Fruit fly (Drosophila melanogaster) whole organism, prepupa: ENCODE data around the gene CG6465.

Source experiments
- Blimp-1 ChIP-seq: fragments of 200-800 bp; sonication (Bioruptor generic); optimal IDR thresholded peaks from 3 replicates; lab custom pipeline; 2017; ENCODE audit warnings: missing biosample characterization, missing genetic modification characterization, mild to moderate bottlenecking, moderate library complexity, missing genetic modification reagents
- CG10631 ChIP-seq: fragments of 200-800 bp; sonication (Bioruptor generic); optimal IDR thresholded peaks from 2 replicates; lab custom pipeline; 2016; ENCODE audit warnings: missing biosample characterization, missing genetic modification characterization
- CG10669 ChIP-seq: fragments of 200-800 bp; sonication (Bioruptor generic); optimal IDR thresholded peaks from 3 replicates; lab custom pipeline; 2018; ENCODE audit warnings: missing biosample characterization, mild to moderate bottlenecking, missing genetic modification characterization, moderate library complexity
- CG11294 ChIP-seq: fragments of 200-800 bp; sonication (Bioruptor generic); IDR thresholded peaks from 2 replicates; pipeline ENCODE4 v1.3.6; 2022; ENCODE audit warnings: missing biosample characterization, missing genetic modification characterization
- CG11902 ChIP-seq: fragments of 200-800 bp; sonication (Bioruptor generic); optimal IDR thresholded peaks from 3 replicates; lab custom pipeline; 2016; ENCODE audit warnings: missing biosample characterization, missing genetic modification characterization
- CG15336 ChIP-seq: fragments of 200-800 bp; sonication (Bioruptor generic); IDR thresholded peaks from 2 replicates; pipeline ENCODE4 v1.3.6; 2022; ENCODE audit warnings: missing biosample characterization, missing genetic modification characterization
- CG3032 ChIP-seq: fragments of 200-800 bp; optimal IDR thresholded peaks from 2 replicates; lab custom pipeline; 2019; ENCODE audit warnings: missing biosample characterization, mild to moderate bottlenecking, missing genetic modification characterization, moderate library complexity
- CG31627 ChIP-seq: fragments of 200-800 bp; sonication (Bioruptor generic); optimal IDR thresholded peaks from 3 replicates; lab custom pipeline; 2016; ENCODE audit warnings: missing biosample characterization, missing genetic modification characterization
- CG32006 ChIP-seq: fragments of 200-800 bp; sonication (Bioruptor generic); optimal IDR thresholded peaks from 3 replicates; lab custom pipeline; 2017; ENCODE audit warnings: missing biosample characterization, mild to moderate bottlenecking, missing genetic modification characterization
- CG34406 ChIP-seq: fragments of 200-800 bp; sonication (Bioruptor generic); optimal IDR thresholded peaks from 3 replicates; lab custom pipeline; 2016; ENCODE audit warnings: missing biosample characterization, missing genetic modification characterization
- CG3919 ChIP-seq: fragments of 200-800 bp; sonication (Bioruptor generic); optimal IDR thresholded peaks from 3 replicates; lab custom pipeline; 2016; ENCODE audit warnings: missing biosample characterization, missing genetic modification characterization
- CG4318 ChIP-seq: fragments of 200-800 bp; sonication (Bioruptor generic); optimal IDR thresholded peaks from 3 replicates; lab custom pipeline; 2017; ENCODE audit warnings: missing biosample characterization, mild to moderate bottlenecking, missing genetic modification characterization
- CG6163 ChIP-seq: fragments of 200-800 bp; sonication (Bioruptor generic); IDR thresholded peaks from 3 replicates; pipeline ENCODE4 v1.3.6; 2022; ENCODE audit warnings: missing biosample characterization, missing genetic modification characterization
- CG6276 ChIP-seq: fragments of 200-800 bp; sonication (Bioruptor generic); optimal IDR thresholded peaks from 2 replicates; lab custom pipeline; 2017; ENCODE audit warnings: missing biosample characterization, mild to moderate bottlenecking, missing genetic modification characterization
- CG6792 ChIP-seq: fragments of 200-800 bp; sonication (Bioruptor generic); optimal IDR thresholded peaks from 3 replicates; lab custom pipeline; 2016; ENCODE audit warnings: missing biosample characterization, missing genetic modification characterization
- CG8119 ChIP-seq: fragments of 200-800 bp; sonication (Bioruptor generic); IDR thresholded peaks from 3 replicates; pipeline ENCODE4 v1.3.6; 2022; ENCODE audit warnings: missing biosample characterization, missing genetic modification characterization
- CG8319 ChIP-seq: fragments of 200-800 bp; sonication (Bioruptor generic); optimal IDR thresholded peaks from 3 replicates; lab custom pipeline; 2016; ENCODE audit warnings: missing biosample characterization, missing genetic modification characterization
- CG8632 ChIP-seq: fragments of 200-800 bp; sonication (Bioruptor generic); optimal IDR thresholded peaks from 3 replicates; lab custom pipeline; 2016; ENCODE audit warnings: missing biosample characterization, missing genetic modification characterization
- CG9139 ChIP-seq: fragments of 200-800 bp; sonication (Bioruptor generic); optimal IDR thresholded peaks from 3 replicates; lab custom pipeline; 2017; ENCODE audit warnings: missing biosample characterization, mild to moderate bottlenecking, missing genetic modification characterization
- Eip75B ChIP-seq: fragments of 200-800 bp; sonication (Bioruptor generic); optimal IDR thresholded peaks from 3 replicates; lab custom pipeline; 2016; ENCODE audit warnings: missing biosample characterization, missing genetic modification characterization
- Ets21C ChIP-seq: fragments of 200-800 bp; sonication (Bioruptor generic); optimal IDR thresholded peaks from 3 replicates; lab custom pipeline; 2016; ENCODE audit warnings: missing biosample characterization, missing genetic modification characterization
- Ets96B ChIP-seq: fragments of 200-800 bp; optimal IDR thresholded peaks from 2 replicates; lab custom pipeline; 2019; ENCODE audit warnings: missing biosample characterization, mild to moderate bottlenecking, missing genetic modification characterization, moderate library complexity
- Hr38 ChIP-seq: sonication (Bioruptor generic); optimal IDR thresholded peaks from 2 replicates; lab custom pipeline; 2016; ENCODE audit warnings: missing biosample characterization, missing genetic modification characterization
- Hr39 ChIP-seq: fragments of 200-800 bp; sonication (Bioruptor generic); optimal IDR thresholded peaks from 2 replicates; lab custom pipeline; 2016; ENCODE audit warnings: missing biosample characterization, missing genetic modification characterization
- Hr4 ChIP-seq: fragments of 200-800 bp; sonication (Bioruptor generic); optimal IDR thresholded peaks from 3 replicates; lab custom pipeline; 2016; ENCODE audit warnings: missing biosample characterization, missing genetic modification characterization
- Lpt ChIP-seq: fragments of 200-800 bp; sonication (Bioruptor generic); optimal IDR thresholded peaks from 3 replicates; lab custom pipeline; 2016; ENCODE audit warnings: missing biosample characterization, missing genetic modification characterization
- OdsH ChIP-seq: fragments of 200-800 bp; sonication (Bioruptor generic); optimal IDR thresholded peaks from 3 replicates; lab custom pipeline; 2016; ENCODE audit warnings: missing biosample characterization, missing genetic modification characterization
- Smox ChIP-seq: fragments of 200-800 bp; sonication (Bioruptor generic); optimal IDR thresholded peaks from 3 replicates; lab custom pipeline; 2016; ENCODE audit warnings: missing biosample characterization, missing genetic modification characterization
- Sox102F ChIP-seq: fragments of 200-800 bp; sonication (Bioruptor generic); optimal IDR thresholded peaks from 2 replicates; lab custom pipeline; 2016; ENCODE audit warnings: missing biosample characterization, mild to moderate bottlenecking, missing genetic modification characterization
- acj6 ChIP-seq: fragments of 200-800 bp; sonication (Bioruptor generic); optimal IDR thresholded peaks from 3 replicates; lab custom pipeline; 2016; ENCODE audit warnings: missing biosample characterization, missing genetic modification characterization
- cyc ChIP-seq: fragments of 200-800 bp; sonication (Bioruptor generic); optimal IDR thresholded peaks from 3 replicates; lab custom pipeline; 2016; ENCODE audit warnings: missing biosample characterization, missing genetic modification characterization
- dac ChIP-seq: fragments of 200-800 bp; sonication (Bioruptor generic); optimal IDR thresholded peaks from 2 replicates; lab custom pipeline; 2017; ENCODE audit warnings: missing biosample characterization, mild to moderate bottlenecking, missing genetic modification characterization
- dsx ChIP-seq: fragments of 200-800 bp; optimal IDR thresholded peaks from 3 replicates; lab custom pipeline; 2019; ENCODE audit warnings: missing biosample characterization, mild to moderate bottlenecking, missing genetic modification characterization, moderate library complexity; ENCODE audit not compliant: poor library complexity, severe bottlenecking
- eg ChIP-seq: fragments of 200-800 bp; sonication (Bioruptor generic); IDR thresholded peaks from 3 replicates; pipeline ENCODE4 v1.3.6; 2022; ENCODE audit warnings: missing biosample characterization, missing genetic modification characterization
- esn ChIP-seq: fragments of 200-800 bp; sonication (Bioruptor generic); optimal IDR thresholded peaks from 2 replicates; lab custom pipeline; 2016; ENCODE audit warnings: missing biosample characterization, mild to moderate bottlenecking, missing genetic modification characterization, moderate library complexity
- fd85E ChIP-seq: fragments of 200-800 bp; sonication (Bioruptor generic); optimal IDR thresholded peaks from 3 replicates; lab custom pipeline; 2016; ENCODE audit warnings: missing biosample characterization, missing genetic modification characterization
- lz ChIP-seq: fragments of 200-800 bp; sonication (Bioruptor generic); optimal IDR thresholded peaks from 3 replicates; lab custom pipeline; 2016; ENCODE audit warnings: missing biosample characterization, missing genetic modification characterization
- net ChIP-seq: fragments of 200-800 bp; sonication (Bioruptor generic); optimal IDR thresholded peaks from 3 replicates; lab custom pipeline; 2016; ENCODE audit warnings: missing biosample characterization, missing genetic modification characterization
- pdm3 ChIP-seq: fragments of 200-800 bp; sonication (Bioruptor generic); optimal IDR thresholded peaks from 3 replicates; lab custom pipeline; 2016; ENCODE audit warnings: missing biosample characterization, missing genetic modification characterization
- salr ChIP-seq, 2 experiments: fragments of 200-800 bp; sonication (Bioruptor generic); optimal IDR thresholded peaks; 3 replicates each; lab custom pipeline; 2016 to 2018; ENCODE audit warnings: missing biosample characterization in 2 of 2, missing genetic modification characterization in 2 of 2, mild to moderate bottlenecking in 1 of 2
- spab ChIP-seq: fragments of 200-800 bp; sonication (Bioruptor generic); optimal IDR thresholded peaks from 2 replicates; lab custom pipeline; 2017; ENCODE audit warnings: missing biosample characterization, mild to moderate bottlenecking, missing genetic modification characterization, missing genetic modification reagents
- svp ChIP-seq: fragments of 200-800 bp; sonication (Bioruptor generic); peaks from one replicate; lab custom pipeline; 2016; ENCODE audit warnings: missing biosample characterization, missing genetic modification characterization
- vri ChIP-seq: fragments of 200-800 bp; sonication (Bioruptor generic); optimal IDR thresholded peaks from 3 replicates; lab custom pipeline; 2016; ENCODE audit warnings: missing biosample characterization, mild to moderate bottlenecking, missing genetic modification characterization

CG6465 gene

DNA sequence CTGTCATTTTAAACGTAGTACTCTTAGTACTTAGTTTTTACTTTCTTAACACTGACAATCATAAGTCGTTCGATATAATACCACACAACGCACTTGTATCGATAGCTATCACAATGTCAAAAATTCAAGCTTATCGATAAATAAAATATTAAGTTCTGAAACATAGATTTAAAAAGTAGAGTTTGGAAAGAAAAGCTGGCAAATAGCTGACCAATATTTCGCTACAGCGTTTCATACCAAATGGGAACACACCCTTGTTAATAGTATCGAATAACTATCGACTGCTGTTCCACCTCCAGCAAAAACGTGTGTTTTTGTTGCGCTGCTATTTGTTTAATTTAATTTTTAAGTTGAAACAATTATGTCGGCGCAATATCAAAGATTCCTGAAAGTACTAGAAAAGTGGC is 19.3 kb upstream of the CG6465 start, which contains the start of the genes pug, CG14683 and CG46459 (continued):
- TF ChIP-seq CG6163 (GFP tag; lab: Robert Waterston, UW) = no peak
- TF ChIP-seq fd85E (GFP tag; lab: Kevin White, UChicago) = no peak
- no peak for TF ChIP-seq CG3032
- TF ChIP-seq CG32006 (GFP tag; lab: Kevin White, UChicago) = no peak
- TF ChIP-seq lz = peak; percentile 34
- TF ChIP-seq CG31627 (GFP tag; lab: Kevin White, UChicago) = peak; percentile 32
- no peak for TF ChIP-seq CG4318 (GFP tag; lab: Kevin White, UChicago)

DNA sequence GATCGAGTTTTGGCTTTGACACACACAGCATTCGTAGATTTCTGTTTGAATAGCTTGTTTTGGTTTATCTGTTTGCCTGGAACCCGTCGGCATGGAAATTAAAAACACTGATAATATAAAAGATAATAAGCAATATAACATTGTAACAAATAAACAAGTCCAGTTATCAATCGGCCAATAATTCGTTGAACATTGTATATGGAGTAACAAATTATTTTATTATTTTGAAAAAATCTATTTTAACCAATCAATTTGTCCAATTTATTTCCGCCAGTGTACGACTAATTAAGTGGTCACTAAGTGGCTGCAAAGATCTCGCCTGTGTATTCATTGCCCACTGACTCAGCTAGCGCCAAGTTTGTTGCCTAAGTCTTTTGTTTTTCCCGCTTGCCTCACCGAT is 11.8 kb upstream of the CG6465 start:
- peak; percentile 36; the same call in 1 of the 2 replicates for TF ChIP-seq CG11294
- no peak for TF ChIP-seq OdsH (GFP tag; lab: Kevin White, UChicago)
- TF ChIP-seq net = no peak
- TF ChIP-seq CG8119 (GFP tag; lab: Robert Waterston, UW) = peak; percentile 50; the same call in 1 of the 3 replicates
- TF ChIP-seq dac (GFP tag; lab: Kevin White, UChicago) = no peak
- no peak for TF ChIP-seq Ets21C (GFP tag; lab: Kevin White, UChicago)
- no peak for TF ChIP-seq CG6792
- TF ChIP-seq Hr4 (GFP tag; lab: Kevin White, UChicago) = peak; percentile 40
- TF ChIP-seq pdm3 (GFP tag; lab: Kevin White, UChicago) = no peak
- no peak for TF ChIP-seq Ets96B (tag; lab: Kevin White, UChicago)
- TF ChIP-seq CG3919 = no peak
- TF ChIP-seq Hr39 = no peak
- TF ChIP-seq Hr38 = no peak
- TF ChIP-seq vri (GFP tag; lab: Kevin White, UChicago) = no peak
- TF ChIP-seq CG34406 = no peak
- TF ChIP-seq cyc (GFP tag; lab: Kevin White, UChicago) = no peak
- TF ChIP-seq CG4318 (GFP tag; lab: Kevin White, UChicago) = no peak
- TF ChIP-seq CG6163 (GFP tag; lab: Robert Waterston, UW) = peak; percentile 45; the same call in 1 of the 3 replicates
- TF ChIP-seq CG31627 (GFP tag; lab: Kevin White, UChicago) = no peak
- TF ChIP-seq CG11902 (GFP tag; lab: Kevin White, UChicago) = no peak
- TF ChIP-seq CG6276 (GFP tag; lab: Kevin White, UChicago) = peak; percentile 40
- no peak for TF ChIP-seq esn (GFP tag; lab: Kevin White, UChicago)
- peak; percentile 60 for TF ChIP-seq CG15336 (GFP tag; lab: Robert Waterston, UW)
- TF ChIP-seq acj6 (GFP tag; lab: Kevin White, UChicago) = no peak
- TF ChIP-seq Lpt (GFP tag; lab: Kevin White, UChicago) = no peak
- no peak for TF ChIP-seq svp (GFP tag; lab: Kevin White, UChicago)
- no peak for TF ChIP-seq CG9139
- no peak for TF ChIP-seq Smox (GFP tag; lab: Kevin White, UChicago)
- no peak for TF ChIP-seq spab (GFP tag; lab: Kevin White, UChicago)
- TF ChIP-seq salr (GFP tag; optimal IDR thresholded peaks at IDR 0.05; lab: Kevin White, UChicago) = no peak
- peak; percentile 71; the same call in 2 of the 3 replicates for TF ChIP-seq eg (GFP tag; lab: Robert Waterston, UW)
- TF ChIP-seq CG10669 = no peak
- TF ChIP-seq Sox102F = no peak
- TF ChIP-seq dsx (GFP tag; lab: Kevin White, UChicago) = no peak
- no peak for TF ChIP-seq Eip75B (GFP tag; lab: Kevin White, UChicago)
- peak; percentile 40 for TF ChIP-seq CG32006 (GFP tag; lab: Kevin White, UChicago)
- TF ChIP-seq CG8632 (GFP tag; lab: Kevin White, UChicago) = no peak
- TF ChIP-seq Blimp-1 (GFP tag; lab: Kevin White, UChicago) = no peak
- no peak for TF ChIP-seq CG8319
- TF ChIP-seq CG10631 (GFP tag; lab: Kevin White, UChicago) = no peak
- TF ChIP-seq fd85E (GFP tag; lab: Kevin White, UChicago) = no peak
